Fruit fly (Drosophila melanogaster): Measurements from ENCODE around the gene snf.

The snf gene

dm6 chrX:5332259-5332862, 23.3 kb downstream of the snf start, which contains the start of gene CanB (continued):
- TF ChIP-seq ap (GFP tag; IDR thresholded peaks at IDR 0.05) (no peak), dpn (GFP tag; optimal IDR thresholded peaks at IDR 0.05) (no peak), CG34224 (GFP tag; IDR thresholded peaks at IDR 0.05; ENCODE audit: partially characterized antibody) (peak; percentile 55; the same call in 1 of the 3 replicates), CG13296 (GFP tag; optimal IDR thresholded peaks at IDR 0.05) (no peak), Ptx1 (GFP tag; IDR thresholded peaks at IDR 0.05) (no peak), schlank (tag; optimal IDR thresholded peaks at IDR 0.05) (no peak), Dp (GFP tag; optimal IDR thresholded peaks at IDR 0.05) (peak; percentile 4), CG8089 (GFP tag; optimal IDR thresholded peaks at IDR 0.05) (no peak), ham (GFP tag; IDR thresholded peaks at IDR 0.05) (no peak), h (optimal IDR thresholded peaks at IDR 0.05) (no peak), gem (tag; optimal IDR thresholded peaks at IDR 0.05) (peak; percentile 29), Deaf1 (tag; optimal IDR thresholded peaks at IDR 0.05) (no peak), cad (GFP tag; optimal IDR thresholded peaks at IDR 0.05) (no peak), GATAe (GFP tag; conservative IDR thresholded peaks at IDR 0.05) (no peak), rib (GFP tag; IDR thresholded peaks at IDR 0.05) (no peak), BEAF-32 (GFP tag; optimal IDR thresholded peaks at IDR 0.05) (peak; percentile 74), sc (optimal IDR thresholded peaks at IDR 0.05) (no peak), sc (GFP tag; optimal IDR thresholded peaks at IDR 0.05) (no peak), Dll (GFP tag; IDR thresholded peaks at IDR 0.05; ENCODE audit: partially characterized antibody) (peak; percentile 74), CG18476 (GFP tag; optimal IDR thresholded peaks at IDR 0.05) (no peak), phol (tag; optimal IDR thresholded peaks at IDR 0.05) (peak; percentile 18), CG12236 (GFP tag; optimal IDR thresholded peaks at IDR 0.05) (no peak), aop (GFP tag; IDR thresholded peaks at IDR 0.05) (no peak), Meics (GFP tag; optimal IDR thresholded peaks at IDR 0.05) (no peak), cg (GFP tag; optimal IDR thresholded peaks at IDR 0.05) (no peak), CG11696 (GFP tag; IDR thresholded peaks at IDR 0.05) (no peak), usp (GFP tag; optimal IDR thresholded peaks at IDR 0.05) (no peak), vnd (GFP tag; IDR thresholded peaks at IDR 0.05; ENCODE audit: partially characterized antibody) (peak; percentile 53; the same call in 1 of the 3 replicates), grau (tag; optimal IDR thresholded peaks at IDR 0.05) (no peak), CG18764 (GFP tag; optimal IDR thresholded peaks at IDR 0.05) (no peak), CG16815 (GFP tag; optimal IDR thresholded peaks at IDR 0.05) (no peak), dati (GFP tag; IDR thresholded peaks at IDR 0.05) (no peak), CG1024 (GFP tag; IDR thresholded peaks at IDR 0.05) (no peak), gce (GFP tag; IDR thresholded peaks at IDR 0.05) (no peak), knrl (GFP tag; IDR thresholded peaks at IDR 0.05; ENCODE audit: partially characterized antibody) (peak; percentile 70), CG5245 (GFP tag; optimal IDR thresholded peaks at IDR 0.05) (no peak), dan (GFP tag; IDR thresholded peaks at IDR 0.05) (no peak), gfzf (GFP tag; optimal IDR thresholded peaks at IDR 0.05) (peak; percentile 68), Rx (GFP tag; IDR thresholded peaks at IDR 0.05) (no peak), Kr (GFP tag; optimal IDR thresholded peaks at IDR 0.05) (no peak), Stat92E (GFP tag; optimal IDR thresholded peaks at IDR 0.05) (no peak), CG8765 (GFP tag; IDR thresholded peaks at IDR 0.05) (no peak), CG3407 (GFP tag; optimal IDR thresholded peaks at IDR 0.05) (no peak), CG6175 (GFP tag; IDR thresholded peaks at IDR 0.05) (no peak), CG18619 (GFP tag; optimal IDR thresholded peaks at IDR 0.05) (no peak), CG7963 (GFP tag; IDR thresholded peaks at IDR 0.05; ENCODE audit: partially characterized antibody) (0 out of 3 replicates have a peak, but pooled peaks have one; percentile 5), CG10654 (GFP tag; optimal IDR thresholded peaks at IDR 0.05) (no peak), bowl (GFP tag; IDR thresholded peaks at IDR 0.05) (no peak), CG3838 (GFP tag; optimal IDR thresholded peaks at IDR 0.05) (no peak), CG34422 (GFP tag; IDR thresholded peaks at IDR 0.05) (no peak), NC2α (GFP tag; optimal IDR thresholded peaks at IDR 0.05) (no peak), en (GFP tag; optimal IDR thresholded peaks at IDR 0.05) (no peak)

Measured in whole organism, embryonic.